Fruit fly (Drosophila melanogaster): Measurements from ENCODE around the gene nwk.

The nwk gene

DNA sequence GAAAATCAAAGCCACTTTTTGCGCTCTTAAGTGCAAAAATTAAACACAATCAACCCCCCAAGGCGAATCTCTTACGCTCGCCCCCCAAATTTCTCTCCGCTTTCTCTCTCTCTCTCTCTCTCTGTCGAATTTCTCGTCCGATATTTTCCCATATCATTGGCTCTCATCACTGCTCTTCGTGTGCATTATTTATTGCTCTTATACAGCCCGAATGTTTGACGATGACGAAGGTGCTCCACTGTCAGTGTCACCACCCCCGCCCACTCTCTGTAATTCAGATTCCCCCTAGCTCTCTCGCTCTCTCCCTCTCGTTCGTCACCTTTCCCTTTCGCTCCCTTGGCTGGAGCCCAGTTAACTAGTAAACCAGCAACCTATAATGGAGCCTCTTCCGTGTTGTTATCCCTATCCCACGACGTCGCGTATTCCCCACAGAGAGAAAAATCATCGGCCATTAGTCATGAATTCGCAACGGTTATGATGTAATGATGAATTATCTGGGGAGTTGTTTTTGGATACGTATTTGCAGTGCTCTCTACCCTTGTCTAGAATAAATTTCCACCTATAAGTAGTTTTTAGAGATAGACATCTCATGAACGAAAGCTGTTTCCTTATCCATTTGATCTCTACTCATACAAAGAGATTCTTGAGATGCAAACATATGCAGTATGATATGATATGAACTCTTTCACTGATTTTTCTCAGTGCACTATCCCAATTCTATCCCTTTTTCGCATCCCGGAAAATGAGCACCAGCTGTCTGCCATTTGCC lies 9.8 kb upstream of the nwk start:
- TF ChIP-seq Hr83 (GFP tag; optimal IDR thresholded peaks at IDR 0.05; ENCODE audit: poor library complexity, severe bottlenecking): no peak
- TF ChIP-seq fru (GFP tag; optimal IDR thresholded peaks at IDR 0.05): no peak
- TF ChIP-seq foxo (GFP tag; optimal IDR thresholded peaks at IDR 0.05): no peak
- TF ChIP-seq dl (GFP tag; optimal IDR thresholded peaks at IDR 0.05; ENCODE audit: insufficient read depth in 1 of 2, partially characterized antibody in 2 of 2): peak in 1 of 2 experiments; percentile 19
- TF ChIP-seq Vsx2 (GFP tag; optimal IDR thresholded peaks at IDR 0.05; ENCODE audit: partially characterized antibody): no peak
- TF ChIP-seq br (GFP tag; optimal IDR thresholded peaks at IDR 0.05): no peak
- no peak for TF ChIP-seq Hnf4 (GFP tag; optimal IDR thresholded peaks at IDR 0.05)
- TF ChIP-seq HLH106 (tag; optimal IDR thresholded peaks at IDR 0.05): no peak
- no peak for TF ChIP-seq dsf (GFP tag; optimal IDR thresholded peaks at IDR 0.05; ENCODE audit: borderline replicate concordance)
- TF ChIP-seq Dif (GFP tag; optimal IDR thresholded peaks at IDR 0.05; ENCODE audit: partially characterized antibody): peak; percentile 6

DNA sequence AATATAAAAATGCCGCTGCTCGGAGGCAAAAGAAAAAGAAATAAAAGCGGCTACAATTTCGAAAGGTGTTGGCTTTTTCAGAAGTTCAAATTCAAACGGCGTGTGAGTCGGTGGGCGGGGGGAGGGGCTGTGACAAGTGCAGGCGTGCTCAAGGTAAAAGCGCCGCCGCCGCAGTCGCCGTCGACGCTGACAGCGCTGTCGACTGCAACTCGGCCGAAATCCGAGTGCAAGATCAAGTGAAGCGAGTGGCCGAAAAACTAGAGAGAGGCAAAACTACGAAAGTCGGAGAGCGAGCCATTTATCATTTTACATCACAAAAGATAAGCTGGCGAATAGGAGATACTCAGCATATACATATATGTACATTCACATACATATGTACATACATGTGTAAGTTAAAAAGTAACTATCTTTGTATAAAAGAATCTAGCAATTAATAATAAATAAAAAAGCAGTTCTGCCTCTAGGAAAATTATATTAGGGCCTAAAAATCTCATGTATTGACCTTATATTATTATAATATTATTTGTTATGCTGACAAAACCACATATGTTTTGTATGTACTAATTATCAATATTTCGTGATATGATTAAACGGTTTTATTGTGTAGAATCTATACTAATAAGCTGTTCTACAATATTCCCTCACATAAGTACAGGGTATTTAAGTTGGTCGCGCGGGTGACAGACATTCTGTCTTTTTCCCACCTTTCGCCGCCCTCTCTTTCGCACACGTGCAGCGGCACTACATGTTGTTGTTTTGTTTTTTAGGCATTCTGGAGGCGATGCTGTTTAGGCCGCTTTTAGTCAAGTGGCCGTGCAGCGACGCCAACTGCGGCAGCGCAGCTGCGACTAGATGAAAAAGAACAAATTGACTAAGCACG lies 8.7 kb upstream of the nwk start:
- TF ChIP-seq GATAd (GFP tag; optimal IDR thresholded peaks at IDR 0.05): no peak
- TF ChIP-seq sv (GFP tag; optimal IDR thresholded peaks at IDR 0.05): peak; percentile 62
- no peak for TF ChIP-seq jim (GFP tag; optimal IDR thresholded peaks at IDR 0.05)
- TF ChIP-seq dmrt93B (GFP tag; optimal IDR thresholded peaks at IDR 0.05): no peak
- TF ChIP-seq N (GFP tag; optimal IDR thresholded peaks at IDR 0.05): no peak
- TF ChIP-seq Abd-B (GFP tag; optimal IDR thresholded peaks at IDR 0.05): no peak
- no peak for TF ChIP-seq ey (GFP tag; optimal IDR thresholded peaks at IDR 0.05)
- TF ChIP-seq lola (GFP tag; optimal IDR thresholded peaks at IDR 0.05): no peak
- TF ChIP-seq Dfd (GFP tag; optimal IDR thresholded peaks at IDR 0.05): peak; percentile 39
- TF ChIP-seq OdsH (GFP tag; optimal IDR thresholded peaks at IDR 0.05): no peak
- TF ChIP-seq CG32264 (GFP tag; optimal IDR thresholded peaks at IDR 0.05): no peak
- no peak for TF ChIP-seq CG9705 (GFP tag; optimal IDR thresholded peaks at IDR 0.05)

DNA sequence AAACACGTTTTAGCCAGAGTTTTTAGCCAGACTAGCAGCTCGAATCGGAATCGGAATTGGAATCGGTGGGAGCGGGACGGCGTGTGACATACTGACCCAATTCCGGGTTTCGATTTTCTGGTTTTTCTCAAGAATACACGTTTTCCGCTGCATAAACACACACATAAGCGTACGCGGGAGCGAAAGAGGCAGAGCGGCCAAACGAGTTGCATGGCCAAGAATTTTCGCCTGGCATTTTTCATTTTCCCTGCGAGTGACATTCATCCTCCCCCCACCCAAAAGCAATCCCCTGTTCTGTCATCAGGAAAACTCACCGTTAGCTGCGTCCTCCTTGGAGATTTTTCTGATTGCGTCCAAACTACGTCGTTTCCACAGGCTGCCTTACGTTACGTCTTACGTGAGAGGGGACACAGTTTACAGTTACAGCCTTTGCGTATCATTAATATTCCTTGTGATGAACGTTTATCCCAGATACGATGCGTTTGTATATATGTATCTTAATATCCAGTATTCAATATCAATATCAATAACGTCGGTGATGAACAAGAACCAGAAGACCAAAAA lies 8.0 kb upstream of the nwk start:
- no peak for TF ChIP-seq Jra (GFP tag; optimal IDR thresholded peaks at IDR 0.05)
- TF ChIP-seq woc (GFP tag; optimal IDR thresholded peaks at IDR 0.05): no peak
- TF ChIP-seq rgr (GFP tag; optimal IDR thresholded peaks at IDR 0.05): no peak

DNA sequence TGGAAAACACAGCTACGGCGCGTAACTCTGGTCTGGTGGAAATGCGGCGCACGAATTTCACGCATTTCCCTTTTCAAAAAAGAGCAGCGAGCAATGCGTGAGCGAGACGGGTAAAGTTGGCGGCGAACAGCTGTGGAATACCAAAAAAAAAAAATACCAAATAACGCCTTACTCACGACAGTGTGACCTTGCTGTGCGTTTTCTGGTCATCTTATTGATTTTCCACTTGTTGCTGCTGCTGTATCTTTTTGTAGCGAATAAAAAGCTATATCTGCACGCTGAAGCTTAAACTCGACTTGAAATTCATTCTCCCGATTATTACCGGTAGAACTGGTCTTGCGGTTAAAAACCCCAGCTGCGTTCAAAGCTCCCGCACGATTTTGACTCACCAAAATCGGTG lies 3.3 kb upstream of the nwk start, which contains the start of the genes bol and Dhpr:
Gene bol (minus strand): TSS at position 57 of the 400 bp plus-strand sequence.
Gene Dhpr (plus strand): TSS at position 212 of the 400 bp plus-strand sequence.
- TF ChIP-seq Myc (optimal IDR thresholded peaks at IDR 0.05): peak; percentile 77
- no peak for TF ChIP-seq br (GFP tag; optimal IDR thresholded peaks at IDR 0.05)
- TF ChIP-seq rgr (GFP tag; optimal IDR thresholded peaks at IDR 0.05): peak; percentile 24
- peak in 1 of 2 experiments; percentile 35 for TF ChIP-seq foxo (GFP tag; optimal IDR thresholded peaks at IDR 0.05)
- no peak for TF ChIP-seq usp (GFP tag; optimal IDR thresholded peaks at IDR 0.05)
- peak; percentile 39 for TF ChIP-seq h (GFP tag; optimal IDR thresholded peaks at IDR 0.05)
- TF ChIP-seq Vsx2 (GFP tag; optimal IDR thresholded peaks at IDR 0.05; ENCODE audit: partially characterized antibody): no peak

DNA sequence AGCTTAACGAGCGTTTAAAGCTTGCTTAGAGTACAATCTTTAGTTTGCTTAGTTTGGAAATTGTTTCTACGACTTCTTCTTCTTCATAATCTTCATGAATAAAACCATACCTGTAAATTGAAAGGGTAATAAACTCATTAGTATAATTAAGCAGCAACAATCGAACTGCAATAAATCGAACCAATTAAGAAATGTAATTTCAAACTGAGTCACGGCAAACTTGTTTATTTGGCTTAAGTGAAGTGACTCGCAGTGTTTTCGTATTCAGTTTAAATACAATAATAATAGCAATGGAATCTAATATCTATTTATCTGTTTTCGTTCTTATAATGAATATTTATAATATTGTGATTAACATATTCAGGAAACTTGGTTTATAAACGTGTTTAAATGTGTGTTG lies 1.9 kb upstream of the nwk start:
- TF ChIP-seq tai (GFP tag; optimal IDR thresholded peaks at IDR 0.05) (peak; percentile 6), Hr83 (GFP tag; optimal IDR thresholded peaks at IDR 0.05; ENCODE audit: poor library complexity, severe bottlenecking) (no peak)
